Fruit fly (Drosophila melanogaster) whole organism, prepupa: Measurements from ENCODE around the gene Rh4.

Experiments used
- Blimp-1 ChIP-seq: fragments of 200-800 bp; sonication (Bioruptor generic); optimal IDR thresholded peaks from 3 replicates; lab custom pipeline; 2017; ENCODE audit warnings: missing biosample characterization, missing genetic modification characterization, mild to moderate bottlenecking, moderate library complexity, missing genetic modification reagents
- CG10631 ChIP-seq: fragments of 200-800 bp; sonication (Bioruptor generic); optimal IDR thresholded peaks from 2 replicates; lab custom pipeline; 2016; ENCODE audit warnings: missing biosample characterization, missing genetic modification characterization
- CG10669 ChIP-seq: fragments of 200-800 bp; sonication (Bioruptor generic); optimal IDR thresholded peaks from 3 replicates; lab custom pipeline; 2018; ENCODE audit warnings: missing biosample characterization, mild to moderate bottlenecking, missing genetic modification characterization, moderate library complexity
- CG11294 ChIP-seq: fragments of 200-800 bp; sonication (Bioruptor generic); IDR thresholded peaks from 2 replicates; pipeline ENCODE4 v1.3.6; 2022; ENCODE audit warnings: missing biosample characterization, missing genetic modification characterization
- CG11762 ChIP-seq: fragments of 200-800 bp; sonication (Bioruptor generic); optimal IDR thresholded peaks from 3 replicates; lab custom pipeline; 2016; ENCODE audit warnings: missing biosample characterization, missing genetic modification characterization; ENCODE audit not compliant: insufficient read depth
- CG11902 ChIP-seq: fragments of 200-800 bp; sonication (Bioruptor generic); optimal IDR thresholded peaks from 3 replicates; lab custom pipeline; 2016; ENCODE audit warnings: missing biosample characterization, missing genetic modification characterization
- CG15336 ChIP-seq: fragments of 200-800 bp; sonication (Bioruptor generic); IDR thresholded peaks from 2 replicates; pipeline ENCODE4 v1.3.6; 2022; ENCODE audit warnings: missing biosample characterization, missing genetic modification characterization
- CG1621 ChIP-seq: fragments of 200-800 bp; sonication (Bioruptor generic); optimal IDR thresholded peaks from 3 replicates; lab custom pipeline; 2018; ENCODE audit warnings: missing biosample characterization, mild to moderate bottlenecking, missing genetic modification characterization
- CG16779 ChIP-seq: fragments of 200-800 bp; sonication (Bioruptor generic); optimal IDR thresholded peaks from 3 replicates; lab custom pipeline; 2017; ENCODE audit warnings: missing biosample characterization, mild to moderate bottlenecking, missing genetic modification characterization
- CG3032 ChIP-seq: fragments of 200-800 bp; optimal IDR thresholded peaks from 2 replicates; lab custom pipeline; 2019; ENCODE audit warnings: missing biosample characterization, mild to moderate bottlenecking, missing genetic modification characterization, moderate library complexity
- CG31627 ChIP-seq: fragments of 200-800 bp; sonication (Bioruptor generic); optimal IDR thresholded peaks from 3 replicates; lab custom pipeline; 2016; ENCODE audit warnings: missing biosample characterization, missing genetic modification characterization
- CG32006 ChIP-seq: fragments of 200-800 bp; sonication (Bioruptor generic); optimal IDR thresholded peaks from 3 replicates; lab custom pipeline; 2017; ENCODE audit warnings: missing biosample characterization, mild to moderate bottlenecking, missing genetic modification characterization
- CG4318 ChIP-seq: fragments of 200-800 bp; sonication (Bioruptor generic); optimal IDR thresholded peaks from 3 replicates; lab custom pipeline; 2017; ENCODE audit warnings: missing biosample characterization, mild to moderate bottlenecking, missing genetic modification characterization
- CG6276 ChIP-seq: fragments of 200-800 bp; sonication (Bioruptor generic); optimal IDR thresholded peaks from 2 replicates; lab custom pipeline; 2017; ENCODE audit warnings: missing biosample characterization, mild to moderate bottlenecking, missing genetic modification characterization
- CG6792 ChIP-seq: fragments of 200-800 bp; sonication (Bioruptor generic); optimal IDR thresholded peaks from 3 replicates; lab custom pipeline; 2016; ENCODE audit warnings: missing biosample characterization, missing genetic modification characterization
- CG6808 ChIP-seq: fragments of 200-800 bp; sonication (Bioruptor generic); optimal IDR thresholded peaks from 3 replicates; lab custom pipeline; 2017; ENCODE audit warnings: missing biosample characterization, missing genetic modification characterization, mild to moderate bottlenecking, moderate library complexity, missing genetic modification reagents
- CG6854 ChIP-seq: fragments of 200-800 bp; sonication (Bioruptor generic); optimal IDR thresholded peaks from 2 replicates; lab custom pipeline; 2017; ENCODE audit warnings: missing biosample characterization, mild to moderate bottlenecking, missing genetic modification characterization
- CG7368 ChIP-seq: fragments of 200-800 bp; sonication (Bioruptor generic); optimal IDR thresholded peaks from 3 replicates; lab custom pipeline; 2016; ENCODE audit warnings: missing biosample characterization, missing genetic modification characterization
- CG8319 ChIP-seq: fragments of 200-800 bp; sonication (Bioruptor generic); optimal IDR thresholded peaks from 3 replicates; lab custom pipeline; 2016; ENCODE audit warnings: missing biosample characterization, missing genetic modification characterization
- CG8632 ChIP-seq: fragments of 200-800 bp; sonication (Bioruptor generic); optimal IDR thresholded peaks from 3 replicates; lab custom pipeline; 2016; ENCODE audit warnings: missing biosample characterization, missing genetic modification characterization
- Eip75B ChIP-seq: fragments of 200-800 bp; sonication (Bioruptor generic); optimal IDR thresholded peaks from 3 replicates; lab custom pipeline; 2016; ENCODE audit warnings: missing biosample characterization, missing genetic modification characterization
- Eip93F ChIP-seq: fragments of 200-800 bp; sonication (Bioruptor generic); optimal IDR thresholded peaks from 2 replicates; lab custom pipeline; 2016; ENCODE audit warnings: missing biosample characterization, mild to moderate bottlenecking, missing genetic modification characterization
- Ets21C ChIP-seq: fragments of 200-800 bp; sonication (Bioruptor generic); optimal IDR thresholded peaks from 3 replicates; lab custom pipeline; 2016; ENCODE audit warnings: missing biosample characterization, missing genetic modification characterization
- Ets96B ChIP-seq: fragments of 200-800 bp; optimal IDR thresholded peaks from 2 replicates; lab custom pipeline; 2019; ENCODE audit warnings: missing biosample characterization, mild to moderate bottlenecking, missing genetic modification characterization, moderate library complexity
- Gug ChIP-seq: fragments of 200-800 bp; sonication (Bioruptor generic); IDR thresholded peaks from 2 replicates; pipeline ENCODE4 v1.3.6; 2022; ENCODE audit warnings: missing biosample characterization, missing genetic modification characterization
- Hr38 ChIP-seq: sonication (Bioruptor generic); optimal IDR thresholded peaks from 2 replicates; lab custom pipeline; 2016; ENCODE audit warnings: missing biosample characterization, missing genetic modification characterization
- Hr39 ChIP-seq: fragments of 200-800 bp; sonication (Bioruptor generic); optimal IDR thresholded peaks from 2 replicates; lab custom pipeline; 2016; ENCODE audit warnings: missing biosample characterization, missing genetic modification characterization
- Hr4 ChIP-seq: fragments of 200-800 bp; sonication (Bioruptor generic); optimal IDR thresholded peaks from 3 replicates; lab custom pipeline; 2016; ENCODE audit warnings: missing biosample characterization, missing genetic modification characterization
- Lpt ChIP-seq: fragments of 200-800 bp; sonication (Bioruptor generic); optimal IDR thresholded peaks from 3 replicates; lab custom pipeline; 2016; ENCODE audit warnings: missing biosample characterization, missing genetic modification characterization
- Met ChIP-seq: fragments of 200-800 bp; sonication (Bioruptor generic); optimal IDR thresholded peaks from 3 replicates; lab custom pipeline; 2016; ENCODE audit warnings: missing biosample characterization, missing genetic modification characterization
- OdsH ChIP-seq: fragments of 200-800 bp; sonication (Bioruptor generic); optimal IDR thresholded peaks from 3 replicates; lab custom pipeline; 2016; ENCODE audit warnings: missing biosample characterization, missing genetic modification characterization
- Smox ChIP-seq: fragments of 200-800 bp; sonication (Bioruptor generic); optimal IDR thresholded peaks from 3 replicates; lab custom pipeline; 2016; ENCODE audit warnings: missing biosample characterization, missing genetic modification characterization
- Sox102F ChIP-seq: fragments of 200-800 bp; sonication (Bioruptor generic); optimal IDR thresholded peaks from 2 replicates; lab custom pipeline; 2016; ENCODE audit warnings: missing biosample characterization, mild to moderate bottlenecking, missing genetic modification characterization
- Sox14 ChIP-seq: fragments of 200-800 bp; sonication (Bioruptor generic); optimal IDR thresholded peaks from 3 replicates; lab custom pipeline; 2016; ENCODE audit warnings: missing biosample characterization, missing genetic modification characterization
- Sox15 ChIP-seq: fragments of 200-800 bp; sonication (Bioruptor generic); optimal IDR thresholded peaks from 3 replicates; lab custom pipeline; 2016; ENCODE audit warnings: missing biosample characterization, missing genetic modification characterization
- acj6 ChIP-seq: fragments of 200-800 bp; sonication (Bioruptor generic); optimal IDR thresholded peaks from 3 replicates; lab custom pipeline; 2016; ENCODE audit warnings: missing biosample characterization, missing genetic modification characterization
- cyc ChIP-seq: fragments of 200-800 bp; sonication (Bioruptor generic); optimal IDR thresholded peaks from 3 replicates; lab custom pipeline; 2016; ENCODE audit warnings: missing biosample characterization, missing genetic modification characterization
- dac ChIP-seq: fragments of 200-800 bp; sonication (Bioruptor generic); optimal IDR thresholded peaks from 2 replicates; lab custom pipeline; 2017; ENCODE audit warnings: missing biosample characterization, mild to moderate bottlenecking, missing genetic modification characterization
- dsx ChIP-seq: fragments of 200-800 bp; optimal IDR thresholded peaks from 3 replicates; lab custom pipeline; 2019; ENCODE audit warnings: missing biosample characterization, mild to moderate bottlenecking, missing genetic modification characterization, moderate library complexity; ENCODE audit not compliant: poor library complexity, severe bottlenecking
- eg ChIP-seq: fragments of 200-800 bp; sonication (Bioruptor generic); IDR thresholded peaks from 3 replicates; pipeline ENCODE4 v1.3.6; 2022; ENCODE audit warnings: missing biosample characterization, missing genetic modification characterization
- esn ChIP-seq: fragments of 200-800 bp; sonication (Bioruptor generic); optimal IDR thresholded peaks from 2 replicates; lab custom pipeline; 2016; ENCODE audit warnings: missing biosample characterization, mild to moderate bottlenecking, missing genetic modification characterization, moderate library complexity
- fd85E ChIP-seq: fragments of 200-800 bp; sonication (Bioruptor generic); optimal IDR thresholded peaks from 3 replicates; lab custom pipeline; 2016; ENCODE audit warnings: missing biosample characterization, missing genetic modification characterization
- lz ChIP-seq: fragments of 200-800 bp; sonication (Bioruptor generic); optimal IDR thresholded peaks from 3 replicates; lab custom pipeline; 2016; ENCODE audit warnings: missing biosample characterization, missing genetic modification characterization
- salr ChIP-seq, 2 experiments: fragments of 200-800 bp; sonication (Bioruptor generic); optimal IDR thresholded peaks; 3 replicates each; lab custom pipeline; 2016 to 2018; ENCODE audit warnings: missing biosample characterization in 2 of 2, missing genetic modification characterization in 2 of 2, mild to moderate bottlenecking in 1 of 2
- ss ChIP-seq, 2 experiments: fragments of 200-800 bp; sonication (Bioruptor generic); optimal IDR thresholded peaks; 2 replicates in 1 of 2; 3 replicates in 1 of 2; lab custom pipeline; 2017 to 2018; ENCODE audit warnings: mild to moderate bottlenecking in 2 of 2, missing biosample characterization in 2 of 2, missing genetic modification characterization in 2 of 2, moderate library complexity in 1 of 2
- svp ChIP-seq: fragments of 200-800 bp; sonication (Bioruptor generic); peaks from one replicate; lab custom pipeline; 2016; ENCODE audit warnings: missing biosample characterization, missing genetic modification characterization

Rh4 gene

DNA sequence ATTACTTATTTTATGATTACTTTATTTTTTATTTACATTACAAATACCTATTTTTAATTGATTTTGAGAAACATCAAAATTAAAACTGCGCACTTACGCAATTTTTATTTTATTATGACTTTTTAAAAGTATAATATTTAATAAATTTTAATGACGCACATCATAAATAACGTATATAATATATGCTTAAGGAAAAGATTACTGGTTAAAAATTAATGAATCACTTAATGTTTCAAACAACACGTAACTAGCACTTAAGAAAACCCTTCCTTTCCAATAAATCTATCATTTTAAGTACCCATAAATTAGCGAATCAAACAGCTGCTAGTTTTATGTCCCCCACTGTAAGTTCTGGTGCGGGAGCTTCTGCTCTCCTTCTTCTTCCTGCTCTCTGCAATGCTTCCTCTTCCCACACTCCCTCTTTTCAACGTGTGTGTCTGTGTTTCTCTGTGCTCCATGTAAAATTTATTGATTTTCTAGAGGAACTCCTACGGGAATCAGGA, 55.4 kb downstream of the Rh4 start (continued):
- peak; percentile 93 for TF ChIP-seq CG3032 (tag; lab: Kevin White, UChicago)
- no peak for TF ChIP-seq fd85E
- peak; percentile 84 to 91 for TF ChIP-seq ss (GFP tag; optimal IDR thresholded peaks at IDR 0.05; lab: Kevin White, UChicago)
- TF ChIP-seq CG6276: peak; percentile 83
- TF ChIP-seq cyc (GFP tag; lab: Kevin White, UChicago): peak; percentile 54
- TF ChIP-seq CG10669: peak; percentile 76
- TF ChIP-seq CG7368: peak; percentile 36
- TF ChIP-seq Eip93F (GFP tag; lab: Kevin White, UChicago): no peak

DNA sequence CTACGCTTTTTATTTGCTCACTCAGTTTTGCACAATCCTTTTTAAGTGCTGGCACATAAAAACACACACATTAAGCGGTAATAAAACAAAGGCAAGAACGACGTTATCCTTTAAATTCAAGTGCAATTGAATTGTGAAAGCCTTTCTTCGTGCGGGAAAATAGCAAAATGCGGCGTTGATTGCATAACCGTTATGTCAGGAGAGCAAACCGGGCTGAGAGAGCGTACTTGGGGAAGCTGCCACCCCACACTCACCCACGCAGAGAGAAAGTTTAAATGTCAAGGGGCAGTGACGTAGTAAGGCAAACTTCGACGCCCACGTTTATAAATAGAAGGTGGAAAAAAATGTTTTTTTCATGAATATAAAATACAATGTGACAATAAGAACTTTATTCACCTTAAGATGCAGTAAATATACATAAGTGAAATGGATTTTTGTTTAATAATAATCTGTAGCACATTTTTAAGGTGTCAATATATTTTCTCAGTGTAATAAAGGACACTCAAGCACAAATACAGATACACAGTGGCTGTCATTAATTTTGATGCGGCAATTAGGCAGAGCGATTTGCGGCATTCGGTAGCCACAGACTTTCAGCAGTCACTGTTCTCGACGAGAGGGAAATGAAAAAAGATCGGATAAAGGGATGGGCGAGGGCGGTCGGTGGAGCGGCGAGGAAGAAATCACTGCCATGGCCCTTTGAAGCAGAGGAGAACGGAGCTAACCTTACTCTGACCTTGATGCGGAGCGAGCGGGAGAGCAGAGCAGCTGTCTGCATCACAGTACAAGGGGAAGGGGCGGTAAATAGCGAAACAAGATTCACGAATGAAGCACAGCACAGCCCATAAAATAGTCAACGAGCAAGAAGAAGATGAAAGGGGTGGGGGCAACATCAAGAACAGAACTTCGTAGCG, 56.3 kb downstream of the Rh4 start:
- TF ChIP-seq Eip93F (GFP tag; lab: Kevin White, UChicago) (no peak), Sox14 (peak; percentile 34), CG4318 (GFP tag; lab: Kevin White, UChicago) (no peak), CG6276 (no peak), Hr4 (GFP tag; lab: Kevin White, UChicago) (peak; percentile 38), CG16779 (tag; lab: Kevin White, UChicago) (no peak), svp (GFP tag; lab: Kevin White, UChicago) (peak; percentile 85), CG7368 (peak; percentile 24), CG11294 (GFP tag; lab: Robert Waterston, UW) (0 out of 2 replicates have a peak, but pooled peaks have one; percentile 9), Blimp-1 (peak; percentile 76), CG10631 (peak; percentile 56), eg (GFP tag; lab: Robert Waterston, UW) (no peak), CG8319 (GFP tag; lab: Kevin White, UChicago) (no peak), Hr38 (GFP tag; lab: Kevin White, UChicago) (no peak), acj6 (GFP tag; lab: Kevin White, UChicago) (peak; percentile 51), Ets96B (tag; lab: Kevin White, UChicago) (peak; percentile 71), esn (peak; percentile 49), Smox (GFP tag; lab: Kevin White, UChicago) (peak; percentile 44), ss (GFP tag; optimal IDR thresholded peaks at IDR 0.05; lab: Kevin White, UChicago) (peak; percentile 6 to 8), Sox15 (GFP tag; lab: Kevin White, UChicago) (peak; percentile 9), Lpt (GFP tag; lab: Kevin White, UChicago) (no peak), OdsH (peak; percentile 53), CG32006 (GFP tag; lab: Kevin White, UChicago) (peak; percentile 12), CG6854 (GFP tag; lab: Kevin White, UChicago) (no peak), Gug (GFP tag; lab: Robert Waterston, UW) (no peak), CG15336 (0 out of 2 replicates have a peak, but pooled peaks have one; percentile 20), Sox102F (peak; percentile 52), Met (peak; percentile 59), Eip75B (GFP tag; lab: Kevin White, UChicago) (peak; percentile 65), CG6792 (GFP tag; lab: Kevin White, UChicago) (peak; percentile 39), CG1621 (peak; percentile 45), CG11902 (GFP tag; lab: Kevin White, UChicago) (no peak), lz (GFP tag; lab: Kevin White, UChicago) (peak; percentile 42), Hr39 (peak; percentile 42), CG11762 (GFP tag; lab: Kevin White, UChicago) (no peak), dac (GFP tag; lab: Kevin White, UChicago) (no peak), CG6808 (GFP tag; lab: Kevin White, UChicago) (no peak), CG8632 (GFP tag; lab: Kevin White, UChicago) (peak; percentile 62), fd85E (no peak), salr (GFP tag; optimal IDR thresholded peaks at IDR 0.05; lab: Kevin White, UChicago) (peak; percentile 48 to 55), cyc (GFP tag; lab: Kevin White, UChicago) (peak; percentile 36), CG31627 (peak; percentile 26), Ets21C (GFP tag; lab: Kevin White, UChicago) (peak; percentile 14), dsx (GFP tag; lab: Kevin White, UChicago) (peak; percentile 52)
